Worm (Caenorhabditis elegans): ENCODE data around the gene fbxb-39.

Gene fbxb-39

DNA sequence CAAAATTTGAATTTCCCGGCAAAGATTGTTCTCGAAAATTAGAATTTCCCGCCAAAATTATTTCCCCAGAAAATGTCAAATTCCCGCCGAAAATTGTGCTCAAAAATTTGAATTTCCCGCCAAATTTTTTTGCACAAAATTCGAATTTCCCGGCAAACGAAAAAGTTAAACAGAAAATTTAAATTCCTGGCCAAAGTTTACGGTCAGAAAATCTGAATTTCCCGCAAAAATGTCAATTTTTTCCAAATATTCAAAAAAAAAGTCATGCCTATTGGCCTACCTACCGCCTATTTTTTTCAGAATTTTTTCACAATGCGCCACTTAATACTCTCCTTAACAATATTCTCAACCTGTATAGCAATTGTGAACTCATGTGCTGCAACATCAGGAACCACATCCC is 42.5 kb upstream of the fbxb-39 start, which contains the start of gene K02E7.1:
K02E7.1 (plus strand) TSS at position 301 of the 400 bp plus-strand sequence.
- TF ChIP-seq F10E7.11 (tag; optimal IDR thresholded peaks at IDR 0.05) = no peak
- no peak for TF ChIP-seq unc-130 (GFP tag; optimal IDR thresholded peaks at IDR 0.05)
- no peak for TF ChIP-seq rcor-1 (GFP tag; IDR thresholded peaks at IDR 0.05)
- TF ChIP-seq D2030.7 (GFP tag; IDR thresholded peaks at IDR 0.05) = no peak
- TF ChIP-seq lsl-1 (GFP tag; optimal IDR thresholded peaks at IDR 0.05) = no peak
- TF ChIP-seq nfya-1 (tag; optimal IDR thresholded peaks at IDR 0.05; ENCODE audit: borderline replicate concordance, insufficient read depth) = no peak

- no peak for TF ChIP-seq C06A6.2 (GFP tag; conservative IDR thresholded peaks at IDR 0.05)
- no peak for TF ChIP-seq snpc-3.4 (tag; optimal IDR thresholded peaks at IDR 0.05)
- TF ChIP-seq snpc-4 (GFP tag; optimal IDR thresholded peaks at IDR 0.05) = no peak
- TF ChIP-seq snpc-4 (tag; optimal IDR thresholded peaks at IDR 0.05) = no peak
- TF ChIP-seq D2030.7 (GFP tag; IDR thresholded peaks at IDR 0.05) = no peak
- TF ChIP-seq nhr-27 (tag; optimal IDR thresholded peaks at IDR 0.05) = no peak
- no peak for TF ChIP-seq cebp-2 (GFP tag; IDR thresholded peaks at IDR 0.05)
- TF ChIP-seq F10E7.11 (tag; optimal IDR thresholded peaks at IDR 0.05) = no peak
- no peak for TF ChIP-seq nhr-179 (tag; optimal IDR thresholded peaks at IDR 0.05)
- no peak for TF ChIP-seq ama-1 (optimal IDR thresholded peaks at IDR 0.05)
- TF ChIP-seq ama-1 (GFP tag; optimal IDR thresholded peaks at IDR 0.05) = no peak
- TF ChIP-seq dox-1 (GFP tag; IDR thresholded peaks at IDR 0.05) = no peak
- no peak for TF ChIP-seq F55B11.4 (tag; optimal IDR thresholded peaks at IDR 0.05; ENCODE audit: borderline replicate concordance, insufficient read depth)
- TF ChIP-seq xnd-1 (tag; optimal IDR thresholded peaks at IDR 0.05) = no peak
- TF ChIP-seq egl-44 (GFP tag; IDR thresholded peaks at IDR 0.05) = no peak
Observed at ce11 chrII:1075424-1075823, 35.1 kb upstream of the fbxb-39 start, which contains the start of gene K02E7.11. K02E7.11 (minus strand) TSS chrII:1075524.

DNA sequence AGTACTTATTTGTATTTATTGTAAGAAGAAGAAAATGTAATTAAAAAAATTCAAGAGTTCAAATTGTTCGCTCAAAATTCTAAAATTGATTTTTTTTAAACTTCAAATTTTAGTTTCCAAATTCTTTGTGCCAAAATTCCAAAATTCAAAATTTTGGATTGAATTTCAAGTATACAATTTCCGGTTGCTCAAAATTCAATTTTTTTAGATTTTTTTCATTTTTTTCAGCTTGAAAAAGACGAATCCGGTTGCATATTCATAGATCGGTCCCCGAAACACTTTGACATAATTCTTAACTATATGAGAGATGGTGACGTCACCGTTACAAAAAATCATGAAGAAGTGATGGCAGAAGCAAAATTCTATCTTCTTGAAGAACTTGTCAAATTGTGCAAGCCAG is 31.7 kb upstream of the fbxb-39 start, which contains the start of gene K02E7.4:
K02E7.4 (plus strand) TSS at position 301 of the 400 bp plus-strand sequence.
- TF ChIP-seq rcor-1 (GFP tag; IDR thresholded peaks at IDR 0.05) (no peak), sea-2 (GFP tag; IDR thresholded peaks at IDR 0.05) (no peak), ZK185.1 (tag; optimal IDR thresholded peaks at IDR 0.05; ENCODE audit: poor library complexity, severe bottlenecking) (no peak), mes-4 (tag; optimal IDR thresholded peaks at IDR 0.05) (no peak), dpl-1 (GFP tag; optimal IDR thresholded peaks at IDR 0.05) (no peak), F33H1.4 (GFP tag; IDR thresholded peaks at IDR 0.05) (no peak), ccch-3 (GFP tag; optimal IDR thresholded peaks at IDR 0.05) (no peak), tbx-9 (tag; optimal IDR thresholded peaks at IDR 0.05; ENCODE audit: borderline replicate concordance) (no peak), lin-54 (GFP tag; optimal IDR thresholded peaks at IDR 0.05) (no peak), die-1 (tag; optimal IDR thresholded peaks at IDR 0.05) (no peak), akir-1 (GFP tag; optimal IDR thresholded peaks at IDR 0.05) (no peak), tlf-1 (GFP tag; optimal IDR thresholded peaks at IDR 0.05) (no peak), ztf-22 (GFP tag; optimal IDR thresholded peaks at IDR 0.05) (no peak), mel-28 (tag; optimal IDR thresholded peaks at IDR 0.05; ENCODE audit: borderline replicate concordance) (no peak), F57A8.1 (GFP tag; optimal IDR thresholded peaks at IDR 0.05) (no peak), madf-6 (GFP tag; IDR thresholded peaks at IDR 0.05) (no peak), F57C9.4 (tag; optimal IDR thresholded peaks at IDR 0.05) (no peak)

DNA sequence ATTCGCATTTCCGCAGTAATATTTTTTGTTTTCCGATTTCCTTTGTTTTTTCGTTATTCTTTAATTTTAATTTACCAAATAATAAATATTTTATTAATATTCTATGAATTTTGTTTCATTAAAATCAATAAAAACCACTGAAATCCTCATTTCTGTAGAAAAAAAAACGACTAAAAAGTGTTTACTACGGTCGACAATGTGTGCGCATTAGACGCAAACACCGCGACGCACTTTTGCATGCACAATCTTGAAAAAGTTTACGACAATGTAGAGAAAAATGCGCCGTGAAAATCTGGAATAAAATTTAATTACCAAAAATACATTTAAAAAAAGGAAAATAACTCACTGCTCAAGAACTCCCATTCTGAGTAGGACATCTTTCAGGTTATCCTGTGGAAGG is 31.1 kb upstream of the fbxb-39 start:
- TF ChIP-seq hlh-26 (GFP tag; conservative IDR thresholded peaks at IDR 0.05) (no peak), F23B12.7 (tag; optimal IDR thresholded peaks at IDR 0.05; ENCODE audit: insufficient read depth) (no peak), nhr-90 (tag; optimal IDR thresholded peaks at IDR 0.05) (no peak), egrh-3 (GFP tag; IDR thresholded peaks at IDR 0.05) (no peak), repo-1 (tag; optimal IDR thresholded peaks at IDR 0.05) (no peak), attf-3 (GFP tag; conservative IDR thresholded peaks at IDR 0.05) (no peak), F33H1.4 (GFP tag; IDR thresholded peaks at IDR 0.05) (no peak), Y53F4B.3 (GFP tag; IDR thresholded peaks at IDR 0.05) (no peak), bed-1 (GFP tag; IDR thresholded peaks at IDR 0.05) (no peak)
